Fruit fly (Drosophila melanogaster): ENCODE measurements around the gene gkt.

dm6 chr2L:3128335-3128734 lies 31.4 kb upstream of the gkt start, which contains the start of gene CG15403:
- TF ChIP-seq pan (optimal IDR thresholded peaks at IDR 0.05) (no peak), Dll (optimal IDR thresholded peaks at IDR 0.05) (no peak)
